Worm (Caenorhabditis elegans) whole organism, late embryonic: Measurements from ENCODE around the gene D1005.4.

Experiments
- C38D4.7 ChIP-seq: fragments of 200-800 bp; sonication (Bioruptor generic); optimal IDR thresholded peaks from 2 replicates; lab custom pipeline; 2018; ENCODE audit warnings: mild to moderate bottlenecking, missing genetic modification characterization, moderate library complexity, missing compliant biosample characterization
- F13H6.1 ChIP-seq: sonication (generic microtip); optimal IDR thresholded peaks from 2 replicates; lab custom pipeline; 2016; ENCODE audit warnings: missing genetic modification characterization, missing compliant biosample characterization
- K02D7.2 ChIP-seq: sonication (generic microtip); optimal IDR thresholded peaks from 2 replicates; lab custom pipeline; 2017; ENCODE audit warnings: mild to moderate bottlenecking, missing genetic modification characterization, missing compliant biosample characterization
- T23F11.4 ChIP-seq: fragments of 200-800 bp; sonication (Bioruptor generic); optimal IDR thresholded peaks from 2 replicates; lab custom pipeline; 2018; ENCODE audit warnings: mild to moderate bottlenecking, missing genetic modification characterization, missing compliant biosample characterization
- Y22D7AL.16 ChIP-seq: sonication (generic microtip); optimal IDR thresholded peaks from 2 replicates; lab custom pipeline; 2016; ENCODE audit warnings: missing genetic modification characterization, missing compliant biosample characterization
- ahr-1 ChIP-seq: sonication (generic microtip); optimal IDR thresholded peaks from 2 replicates; lab custom pipeline; 2016; ENCODE audit warnings: missing genetic modification characterization, missing compliant biosample characterization
- ama-1 ChIP-seq: fragments of 150-350 bp; optimal IDR thresholded peaks from 2 replicates; lab custom pipeline; 2014
- ceh-18 ChIP-seq: sonication (generic microtip); optimal IDR thresholded peaks from 2 replicates; lab custom pipeline; 2016; ENCODE audit warnings: missing genetic modification characterization, missing compliant biosample characterization
- ceh-19 ChIP-seq: fragments of 200-800 bp; sonication (Bioruptor generic); optimal IDR thresholded peaks from 2 replicates; lab custom pipeline; 2018; ENCODE audit warnings: mild to moderate bottlenecking, missing genetic modification characterization, missing compliant biosample characterization
- ceh-24 ChIP-seq: sonication (generic microtip); optimal IDR thresholded peaks from 2 replicates; lab custom pipeline; 2016; ENCODE audit warnings: mild to moderate bottlenecking, missing genetic modification characterization, missing compliant biosample characterization
- ceh-30 ChIP-seq: fragments of 150-350 bp; optimal IDR thresholded peaks from 2 replicates; lab custom pipeline; 2014; ENCODE audit warnings: missing biosample characterization, missing genetic modification characterization
- ceh-31 ChIP-seq: sonication (generic microtip); optimal IDR thresholded peaks from 2 replicates; lab custom pipeline; 2016; ENCODE audit warnings: missing genetic modification characterization, missing compliant biosample characterization
- ceh-34 ChIP-seq: sonication (generic microtip); optimal IDR thresholded peaks from 2 replicates; lab custom pipeline; 2016; ENCODE audit warnings: mild to moderate bottlenecking, missing genetic modification characterization, missing compliant biosample characterization
- ceh-45 ChIP-seq: fragments of 200-800 bp; sonication (Bioruptor generic); IDR thresholded peaks from 2 replicates; pipeline ENCODE4 v1.3.6; 2022; ENCODE audit warnings: missing genetic modification reagents, missing genetic modification characterization, missing compliant biosample characterization
- ceh-6 ChIP-seq: fragments of 200-800 bp; sonication (Bioruptor generic); optimal IDR thresholded peaks from 2 replicates; lab custom pipeline; 2018; ENCODE audit warnings: mild to moderate bottlenecking, missing genetic modification characterization, missing compliant biosample characterization
- che-1 ChIP-seq: sonication (generic microtip); optimal IDR thresholded peaks from 2 replicates; lab custom pipeline; 2016; ENCODE audit warnings: mild to moderate bottlenecking, missing genetic modification characterization, missing compliant biosample characterization
- elt-2 ChIP-seq: sonication (generic microtip); optimal IDR thresholded peaks from 2 replicates; lab custom pipeline; 2016; ENCODE audit warnings: missing genetic modification reagents, missing genetic modification characterization, missing compliant biosample characterization
- ets-4 ChIP-seq: sonication (generic microtip); optimal IDR thresholded peaks from 2 replicates; lab custom pipeline; 2016; ENCODE audit warnings: missing genetic modification characterization, missing compliant biosample characterization
- fax-1 ChIP-seq: sonication (generic microtip); optimal IDR thresholded peaks from 2 replicates; lab custom pipeline; 2016; ENCODE audit warnings: missing genotype, missing genetic modification characterization, missing compliant biosample characterization
- fkh-10 ChIP-seq: fragments of 150-350 bp; optimal IDR thresholded peaks from 2 replicates; lab custom pipeline; 2014; ENCODE audit warnings: missing biosample characterization, missing genetic modification reagents, missing genetic modification characterization
- gmeb-2 ChIP-seq: sonication (generic microtip); optimal IDR thresholded peaks from 2 replicates; lab custom pipeline; 2016; ENCODE audit warnings: missing genetic modification characterization, inconsistent platforms, missing compliant biosample characterization
- hlh-30 ChIP-seq: sonication (generic microtip); optimal IDR thresholded peaks from 2 replicates; lab custom pipeline; 2017; ENCODE audit warnings: antibody characterized with exemption, missing genetic modification characterization, missing compliant biosample characterization; ENCODE audit not compliant: insufficient read depth
- hlh-8 ChIP-seq: sonication (generic microtip); optimal IDR thresholded peaks from 2 replicates; lab custom pipeline; 2016; ENCODE audit warnings: missing genotype, missing genetic modification characterization, missing compliant biosample characterization
- lim-6 ChIP-seq: sonication (generic microtip); optimal IDR thresholded peaks from 2 replicates; lab custom pipeline; 2016; ENCODE audit warnings: missing genetic modification characterization, missing compliant biosample characterization
- lin-11 ChIP-seq: fragments of 200-800 bp; sonication (Bioruptor generic); optimal IDR thresholded peaks from 2 replicates; lab custom pipeline; 2018; ENCODE audit warnings: mild to moderate bottlenecking, missing genetic modification characterization, missing compliant biosample characterization
- madf-2 ChIP-seq: sonication (generic microtip); optimal IDR thresholded peaks from 2 replicates; lab custom pipeline; 2017; ENCODE audit warnings: missing genetic modification characterization, missing compliant biosample characterization
- mec-3 ChIP-seq: sonication (generic microtip); optimal IDR thresholded peaks from 2 replicates; lab custom pipeline; 2016; ENCODE audit warnings: borderline replicate concordance, missing genetic modification characterization, missing compliant biosample characterization
- nfya-1 ChIP-seq: sonication (generic microtip); optimal IDR thresholded peaks from 2 replicates; lab custom pipeline; 2017; ENCODE audit warnings: missing genetic modification characterization, mild to moderate bottlenecking, missing compliant biosample characterization, antibody characterized with exemption, moderate library complexity
- npax-4 ChIP-seq: sonication (generic microtip); optimal IDR thresholded peaks from 2 replicates; lab custom pipeline; 2016; ENCODE audit warnings: missing genetic modification characterization, missing compliant biosample characterization
- odd-2 ChIP-seq: sonication (generic microtip); optimal IDR thresholded peaks from 2 replicates; lab custom pipeline; 2017; ENCODE audit warnings: antibody characterized with exemption, mild to moderate bottlenecking, missing genetic modification characterization, missing compliant biosample characterization
- pag-3 ChIP-seq: sonication (generic microtip); optimal IDR thresholded peaks from 2 replicates; lab custom pipeline; 2016; ENCODE audit warnings: missing compliant biosample characterization, missing genetic modification characterization, borderline replicate concordance
- pat-9 ChIP-seq: fragments of 200-800 bp; sonication (Bioruptor generic); optimal IDR thresholded peaks from 2 replicates; lab custom pipeline; 2018; ENCODE audit warnings: mild to moderate bottlenecking, missing genetic modification characterization, moderate library complexity, missing compliant biosample characterization
- pha-2 ChIP-seq: sonication (generic microtip); optimal IDR thresholded peaks from 2 replicates; lab custom pipeline; 2017; ENCODE audit warnings: mild to moderate bottlenecking, missing genetic modification characterization, missing compliant biosample characterization
- pha-4 ChIP-seq: fragments of 150-350 bp; optimal IDR thresholded peaks from 2 replicates; lab custom pipeline; 2018; ENCODE audit warnings: missing biosample characterization, missing genetic modification reagents, missing genetic modification characterization
- pqm-1 ChIP-seq: sonication (generic microtip); optimal IDR thresholded peaks from 2 replicates; lab custom pipeline; 2016; ENCODE audit warnings: missing genetic modification characterization, missing compliant biosample characterization
- ref-2 ChIP-seq: sonication (generic microtip); optimal IDR thresholded peaks from 2 replicates; lab custom pipeline; 2016; ENCODE audit warnings: missing genetic modification characterization, missing compliant biosample characterization
- rnt-1 ChIP-seq: sonication (generic microtip); optimal IDR thresholded peaks from 2 replicates; lab custom pipeline; 2016; ENCODE audit warnings: missing genetic modification characterization, missing compliant biosample characterization
- sdc-2 ChIP-seq: sonication (generic microtip); optimal IDR thresholded peaks from 2 replicates; lab custom pipeline; 2016; ENCODE audit warnings: missing genotype, missing genetic modification characterization, missing compliant biosample characterization
- sox-4 ChIP-seq: sonication (generic microtip); optimal IDR thresholded peaks from 2 replicates; lab custom pipeline; 2017; ENCODE audit warnings: mild to moderate bottlenecking, missing genetic modification characterization, inconsistent platforms, missing compliant biosample characterization
- syd-9 ChIP-seq: sonication (generic microtip); optimal IDR thresholded peaks from 2 replicates; lab custom pipeline; 2016; ENCODE audit warnings: mild to moderate bottlenecking, missing genetic modification characterization, moderate library complexity, missing compliant biosample characterization
- tbx-2 ChIP-seq: sonication (generic microtip); optimal IDR thresholded peaks from 2 replicates; lab custom pipeline; 2016; ENCODE audit warnings: missing genetic modification characterization, missing compliant biosample characterization
- unc-42 ChIP-seq: sonication (generic microtip); optimal IDR thresholded peaks from 2 replicates; lab custom pipeline; 2016; ENCODE audit warnings: missing genotype, missing genetic modification characterization, missing compliant biosample characterization
- unc-55 ChIP-seq: sonication (generic microtip); optimal IDR thresholded peaks from 2 replicates; lab custom pipeline; 2017; ENCODE audit warnings: missing biosample characterization, missing genetic modification reagents, missing genetic modification characterization

The D1005.4 gene

ce11 chrX:1527338-1527737 lies 41.7 kb upstream of the D1005.4 start:
- no peak for TF ChIP-seq Y22D7AL.16 (tag; lab: Kevin White, UChicago)
- TF ChIP-seq sdc-2 (tag; lab: Kevin White, UChicago) = peak; percentile 21

DNA sequence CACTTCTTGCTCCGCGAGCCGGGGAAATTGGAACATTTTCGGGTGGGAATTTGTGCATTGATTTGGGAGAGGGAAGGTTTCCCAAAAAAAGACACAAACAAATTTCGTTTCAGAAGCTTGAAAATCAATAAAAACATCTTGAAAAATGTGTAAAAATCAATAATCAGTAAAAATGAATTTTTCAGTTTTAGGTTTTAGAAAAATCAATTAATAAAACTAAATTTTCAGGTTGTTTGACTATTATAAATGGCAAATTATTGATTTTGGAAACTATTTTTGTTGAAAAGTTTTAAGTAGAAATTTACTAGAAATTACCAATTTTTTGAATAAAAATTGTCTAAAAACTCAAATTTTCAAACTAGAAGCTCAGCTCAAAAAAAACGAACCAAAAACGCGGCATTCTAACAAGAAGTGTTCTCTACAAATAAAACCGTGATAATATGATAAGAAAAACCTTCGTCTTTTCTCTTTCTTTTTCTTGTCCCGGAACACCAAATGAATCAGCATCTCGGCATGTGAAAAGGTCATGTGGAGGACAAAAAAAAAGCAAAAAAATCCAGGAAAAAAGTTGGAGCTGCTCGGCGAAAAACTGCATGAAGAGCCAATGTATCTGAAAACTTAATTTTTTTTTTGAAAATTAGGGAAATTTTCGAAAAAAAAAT lies 40.0 kb upstream of the D1005.4 start:
- TF ChIP-seq syd-9 (no peak), sox-4 (tag; lab: Kevin White, UChicago) (no peak), fax-1 (no peak), T23F11.4 (GFP tag; lab: Kevin White, UChicago) (no peak), Y22D7AL.16 (tag; lab: Kevin White, UChicago) (no peak), ceh-45 (GFP tag; lab: Robert Waterston, UW) (no peak), odd-2 (tag; lab: Kevin White, UChicago) (no peak), madf-2 (tag; lab: Kevin White, UChicago) (no peak), ceh-24 (no peak), mec-3 (no peak), ceh-6 (GFP tag; lab: Kevin White, UChicago) (no peak), npax-4 (tag; lab: Kevin White, UChicago) (no peak), ets-4 (no peak), elt-2 (no peak), ceh-34 (tag; lab: Kevin White, UChicago) (no peak), sdc-2 (tag; lab: Kevin White, UChicago) (no peak), fkh-10 (GFP tag; lab: Kevin White, UChicago) (no peak), lin-11 (no peak)

DNA sequence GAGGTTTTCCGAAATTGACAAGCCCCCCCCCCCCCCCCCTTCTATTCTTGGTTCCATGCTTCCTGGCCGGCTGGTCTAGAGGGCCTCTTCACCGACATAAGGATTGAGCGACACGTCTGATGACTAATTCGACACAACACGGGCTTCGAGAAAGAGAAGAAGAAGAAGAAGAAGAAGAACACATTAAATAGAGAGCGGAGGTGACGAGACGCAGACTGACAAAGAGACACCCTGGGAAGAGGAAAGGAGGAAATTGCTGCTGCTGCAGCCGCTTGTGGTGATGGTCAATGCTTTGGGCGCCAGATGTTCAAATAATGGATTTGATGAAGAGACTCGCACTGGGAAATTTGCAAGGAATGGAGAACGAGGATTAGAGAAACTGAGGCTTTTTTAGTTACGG lies 38.9 kb upstream of the D1005.4 start:
- TF ChIP-seq gmeb-2 (no peak), sdc-2 (tag; lab: Kevin White, UChicago) (peak; percentile 61), ahr-1 (no peak), ama-1 (no peak), ceh-30 (tag; lab: Kevin White, UChicago) (peak; percentile 27), che-1 (peak; percentile 19), ceh-19 (GFP tag; lab: Kevin White, UChicago) (no peak), C38D4.7 (GFP tag; lab: Kevin White, UChicago) (no peak), tbx-2 (tag; lab: Kevin White, UChicago) (peak; percentile 40), Y22D7AL.16 (tag; lab: Kevin White, UChicago) (peak; percentile 4), pqm-1 (no peak), ceh-18 (tag; lab: Kevin White, UChicago) (peak; percentile 27), npax-4 (tag; lab: Kevin White, UChicago) (no peak), K02D7.2 (tag; lab: Kevin White, UChicago) (no peak), ceh-31 (tag; lab: Kevin White, UChicago) (peak; percentile 73), mec-3 (no peak), odd-2 (tag; lab: Kevin White, UChicago) (no peak), unc-42 (tag; lab: Kevin White, UChicago) (peak; percentile 31), pag-3 (no peak), T23F11.4 (GFP tag; lab: Kevin White, UChicago) (no peak), ceh-45 (GFP tag; lab: Robert Waterston, UW) (no peak), nfya-1 (tag; lab: Kevin White, UChicago) (peak; percentile 61), pat-9 (no peak), elt-2 (no peak), pha-4 (tag; lab: Kevin White, UChicago) (no peak), hlh-30 (tag; lab: Kevin White, UChicago) (peak; percentile 23), pha-2 (no peak), rnt-1 (tag; lab: Kevin White, UChicago) (peak; percentile 50), lim-6 (no peak), ceh-34 (tag; lab: Kevin White, UChicago) (no peak), hlh-8 (tag; lab: Kevin White, UChicago) (peak; percentile 68), fax-1 (no peak), ref-2 (peak; percentile 36), F13H6.1 (tag; lab: Kevin White, UChicago) (no peak), unc-55 (peak; percentile 71)
